Worm (Caenorhabditis elegans): Measurements from ENCODE around the gene cest-4.

The cest-4 gene

DNA sequence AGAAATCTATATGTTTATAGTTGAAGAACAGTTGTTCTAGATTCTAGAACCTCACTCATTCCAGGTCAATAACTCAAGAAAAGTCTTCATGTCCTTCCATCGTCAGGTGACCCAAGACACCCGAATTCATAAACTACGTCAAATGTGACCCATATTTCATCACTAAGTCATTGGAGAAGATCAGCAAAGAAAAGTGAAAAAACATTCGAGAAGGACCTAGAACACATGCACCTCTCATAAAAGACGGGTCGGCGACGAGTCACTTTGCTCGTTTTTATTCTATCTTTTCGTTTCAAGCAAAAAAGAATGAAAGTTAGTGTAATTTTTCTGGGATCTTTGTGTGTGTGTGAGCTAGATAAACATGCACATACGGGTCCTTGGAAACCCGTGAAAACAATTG is 50.9 kb downstream of the cest-4 start:
- TF ChIP-seq F13C5.2 (tag; optimal IDR thresholded peaks at IDR 0.05) (no peak), ets-7 (tag; optimal IDR thresholded peaks at IDR 0.05) (no peak), aly-1 (tag; optimal IDR thresholded peaks at IDR 0.05) (no peak), tbx-11 (GFP tag; IDR thresholded peaks at IDR 0.05) (no peak), scrt-1 (GFP tag; IDR thresholded peaks at IDR 0.05) (no peak)

- no peak for TF ChIP-seq flt-1 (GFP tag; IDR thresholded peaks at IDR 0.05)
- no peak for TF ChIP-seq hmbx-1 (tag; optimal IDR thresholded peaks at IDR 0.05)
- no peak for TF ChIP-seq scrt-1 (GFP tag; IDR thresholded peaks at IDR 0.05)
- no peak for TF ChIP-seq pes-1 (GFP tag; IDR thresholded peaks at IDR 0.05)
- TF ChIP-seq tbx-11 (GFP tag; IDR thresholded peaks at IDR 0.05), result no peak
- TF ChIP-seq B0310.2 (tag; optimal IDR thresholded peaks at IDR 0.05), result no peak
- no peak for TF ChIP-seq F13C5.2 (tag; optimal IDR thresholded peaks at IDR 0.05)
- no peak for TF ChIP-seq ceh-13 (GFP tag; optimal IDR thresholded peaks at IDR 0.05)
- TF ChIP-seq ceh-36 (tag; optimal IDR thresholded peaks at IDR 0.05), result no peak
- no peak for TF ChIP-seq aly-1 (tag; optimal IDR thresholded peaks at IDR 0.05)
- no peak for TF ChIP-seq hnd-1 (tag; optimal IDR thresholded peaks at IDR 0.05)
- no peak for TF ChIP-seq tra-4 (tag; optimal IDR thresholded peaks at IDR 0.05)
- TF ChIP-seq ama-1 (optimal IDR thresholded peaks at IDR 0.05), result no peak
- TF ChIP-seq sea-1 (GFP tag; conservative IDR thresholded peaks at IDR 0.05), result no peak
- TF ChIP-seq ets-7 (tag; optimal IDR thresholded peaks at IDR 0.05), result no peak
- TF ChIP-seq tbx-37 (GFP tag; conservative IDR thresholded peaks at IDR 0.05), result no peak
- TF ChIP-seq hmg-4 (GFP tag; optimal IDR thresholded peaks at IDR 0.05), result no peak
Measured at ce11 chrIV:6750117-6750516, 52.0 kb downstream of the cest-4 start.
